Fruit fly (Drosophila melanogaster) whole organism, embryonic: ENCODE measurements around the gene Mst98Cb.

ENCODE experiments used
- Dip2 ChIP-seq: fragments of 200-800 bp; sonication (Bioruptor generic); IDR thresholded peaks from 2 replicates; pipeline ENCODE4 v1.3.6; 2022; ENCODE audit warnings: missing biosample characterization, missing genetic modification characterization
- GATAe ChIP-seq: fragments of 200-800 bp; sonication (Bioruptor generic); conservative IDR thresholded peaks from 2 replicates; pipeline ENCODE4 v1.3.6; 2022; ENCODE audit warnings: missing biosample characterization, missing genetic modification characterization
- danr ChIP-seq: fragments of 200-800 bp; sonication (Bioruptor generic); IDR thresholded peaks from 2 replicates; pipeline ENCODE4 v1.3.6; 2022; ENCODE audit warnings: missing biosample characterization, missing genetic modification characterization

Mst98Cb gene

dm6 chr3R:28340606-28340999 is 48.0 kb downstream of the Mst98Cb start (continued):
- no peak for TF ChIP-seq Dip2
- no peak for TF ChIP-seq danr
- TF ChIP-seq GATAe (GFP tag; lab: Robert Waterston, UW), result no peak
